Fruit fly (Drosophila melanogaster): ENCODE measurements around the gene CG42780.
A peak's percentile ranks its signal among the peaks of the same experiment; 100 is the strongest.

CG42780 gene

dm6 chrX:7291850-7292499 lies 40.0 kb downstream of the CG42780 start (continued):
- no peak for TF ChIP-seq CrebB (tag; optimal IDR thresholded peaks at IDR 0.05)
- no peak for TF ChIP-seq CG9215 (GFP tag; IDR thresholded peaks at IDR 0.05)
- TF ChIP-seq sens-2 (GFP tag; IDR thresholded peaks at IDR 0.05) = peak; percentile 77
- peak; percentile 69 for TF ChIP-seq CG3407 (GFP tag; optimal IDR thresholded peaks at IDR 0.05)
- peak; percentile 61 for TF ChIP-seq CG4854 (GFP tag; optimal IDR thresholded peaks at IDR 0.05)
- no peak for TF ChIP-seq CG7987 (GFP tag; optimal IDR thresholded peaks at IDR 0.05)
- TF ChIP-seq Med (GFP tag) = peak; percentile 82
- TF ChIP-seq bbx (GFP tag; IDR thresholded peaks at IDR 0.05; ENCODE audit: partially characterized antibody) = no peak
- no peak for TF ChIP-seq CTCF (GFP tag; optimal IDR thresholded peaks at IDR 0.05)
- peak; percentile 78 for TF ChIP-seq Xbp1 (GFP tag; optimal IDR thresholded peaks at IDR 0.05)
- TF ChIP-seq jigr1 (GFP tag; IDR thresholded peaks at IDR 0.05) = 0 out of 3 replicates have a peak, but pooled peaks have one; percentile 39
- no peak; the same call in 1 of the 2 replicates for TF ChIP-seq CG32772 (GFP tag; IDR thresholded peaks at IDR 0.05)
- no peak for TF ChIP-seq CG34376 (GFP tag; optimal IDR thresholded peaks at IDR 0.05)
- peak; percentile 66 for TF ChIP-seq ind (GFP tag; optimal IDR thresholded peaks at IDR 0.05)
- peak; percentile 43 for TF ChIP-seq CG33213 (GFP tag; optimal IDR thresholded peaks at IDR 0.05)
- no peak for TF ChIP-seq CG2129 (GFP tag; IDR thresholded peaks at IDR 0.05; ENCODE audit: partially characterized antibody)
- peak; percentile 63 for TF ChIP-seq lmd (GFP tag; IDR thresholded peaks at IDR 0.05)
- TF ChIP-seq run (tag; optimal IDR thresholded peaks at IDR 0.05) = peak; percentile 38
- no peak for TF ChIP-seq crc (GFP tag; optimal IDR thresholded peaks at IDR 0.05)
- peak; percentile 25 for TF ChIP-seq Kr (GFP tag; optimal IDR thresholded peaks at IDR 0.05)
- no peak for TF ChIP-seq rib (GFP tag; IDR thresholded peaks at IDR 0.05)
- TF ChIP-seq Ssrp (tag; optimal IDR thresholded peaks at IDR 0.05) = peak; percentile 77
- TF ChIP-seq Fer3 (tag; optimal IDR thresholded peaks at IDR 0.05) = peak; percentile 41
- TF ChIP-seq sqz (GFP tag; optimal IDR thresholded peaks at IDR 0.05) = peak; percentile 74
- peak; percentile 60 for TF ChIP-seq CG18619 (GFP tag; optimal IDR thresholded peaks at IDR 0.05)
- TF ChIP-seq B-H1 (GFP tag; IDR thresholded peaks at IDR 0.05) = no peak; the same call in 2 of the 3 replicates
- no peak for TF ChIP-seq emc (GFP tag; optimal IDR thresholded peaks at IDR 0.05)
- peak; percentile 74; the same call in 1 of the 3 replicates for TF ChIP-seq so (GFP tag; IDR thresholded peaks at IDR 0.05)
- TF ChIP-seq Dll (GFP tag; IDR thresholded peaks at IDR 0.05; ENCODE audit: partially characterized antibody) = no peak
- TF ChIP-seq fd3F (GFP tag; optimal IDR thresholded peaks at IDR 0.05) = no peak
- TF ChIP-seq odd (GFP tag; optimal IDR thresholded peaks at IDR 0.05) = peak; percentile 63
- no peak for TF ChIP-seq Myb (GFP tag; optimal IDR thresholded peaks at IDR 0.05)
- TF ChIP-seq Dbx (GFP tag; IDR thresholded peaks at IDR 0.05) = no peak
- peak; percentile 68 for TF ChIP-seq twi (tag; optimal IDR thresholded peaks at IDR 0.05)
- TF ChIP-seq crol (GFP tag; IDR thresholded peaks at IDR 0.05) = peak; percentile 39; the same call in 1 of the 2 replicates
- TF ChIP-seq ara (GFP tag; IDR thresholded peaks at IDR 0.05) = peak; percentile 88
- TF ChIP-seq Neu2 (GFP tag; optimal IDR thresholded peaks at IDR 0.05; ENCODE audit: borderline replicate concordance) = no peak
- peak; percentile 66 for TF ChIP-seq pros (GFP tag; optimal IDR thresholded peaks at IDR 0.05)
- peak; percentile 75 for TF ChIP-seq fd102C (GFP tag; optimal IDR thresholded peaks at IDR 0.05)
- TF ChIP-seq CG11560 (tag; IDR thresholded peaks at IDR 0.05) = 0 out of 3 replicates have a peak, but pooled peaks have one; percentile 34
- TF ChIP-seq CG6813 (GFP tag; optimal IDR thresholded peaks at IDR 0.05) = peak; percentile 73
- TF ChIP-seq Hey (tag; optimal IDR thresholded peaks at IDR 0.05) = no peak
- TF ChIP-seq Side (GFP tag; optimal IDR thresholded peaks at IDR 0.05) = peak; percentile 26
- TF ChIP-seq CG10654 (GFP tag; optimal IDR thresholded peaks at IDR 0.05) = peak; percentile 74
- 0 out of 3 replicates have a peak, but pooled peaks have one; percentile 50 for TF ChIP-seq CG3726 (GFP tag; IDR thresholded peaks at IDR 0.05)
- no peak for TF ChIP-seq luna (GFP tag; optimal IDR thresholded peaks at IDR 0.05)
- peak; percentile 86 for TF ChIP-seq CG17829 (tag; optimal IDR thresholded peaks at IDR 0.05)
- no peak for TF ChIP-seq corto (GFP tag; optimal IDR thresholded peaks at IDR 0.05)
- peak; percentile 50 for TF ChIP-seq CG9609 (GFP tag; optimal IDR thresholded peaks at IDR 0.05)
- TF ChIP-seq ash1 (GFP tag; optimal IDR thresholded peaks at IDR 0.05) = no peak
